Worm (Caenorhabditis elegans) whole organism, L4/young adult: ENCODE data around the gene F20D12.12.

ENCODE experiments used
- W03F9.2 ChIP-seq: fragments of 150-350 bp; optimal IDR thresholded peaks from 2 replicates; lab custom pipeline; 2014; ENCODE audit warnings: missing biosample characterization, missing genetic modification characterization
- dao-5 ChIP-seq: sonication (generic microtip); optimal IDR thresholded peaks from 2 replicates; lab custom pipeline; 2016; ENCODE audit warnings: missing genotype, missing genetic modification characterization, moderate library complexity, missing compliant biosample characterization
- him-1 ChIP-seq: sonication (generic microtip); optimal IDR thresholded peaks from 2 replicates; lab custom pipeline; 2016; ENCODE audit warnings: missing genotype, missing genetic modification reagents, missing genetic modification characterization, missing compliant biosample characterization

F20D12.12 gene

ce11 chrIV:7946899-7947499 is at the start of gene F20D12.12:
Gene F20D12.12 (plus strand): TSS chrIV:7947440.
- peak; percentile 46 for TF ChIP-seq W03F9.2 (tag; lab: Kevin White, UChicago)

DNA sequence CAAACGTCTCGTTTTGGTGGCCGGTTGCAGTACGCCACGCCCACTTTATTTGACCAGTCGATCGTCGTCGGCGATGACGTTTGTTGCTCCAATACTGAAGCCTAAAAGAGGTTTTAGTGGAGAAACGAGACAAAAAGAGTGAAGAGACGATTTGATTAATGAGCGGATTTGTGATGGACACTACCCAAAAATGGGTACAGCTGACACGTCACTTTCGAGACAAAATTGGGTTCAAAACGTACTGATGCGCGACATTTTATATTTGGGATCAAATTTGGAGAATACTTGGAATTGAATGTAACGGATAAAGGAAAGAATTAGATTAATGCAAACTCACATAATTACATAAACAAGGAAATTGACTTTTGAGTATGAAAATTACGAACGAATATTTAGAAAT is 49.8 kb upstream of the F20D12.12 start, which contains the start of gene ilys-4:
Gene ilys-4, minus strand, starts transcription at position 101 of the 400 bp plus-strand sequence.
- TF ChIP-seq him-1 (tag; lab: Kevin White, UChicago), result no peak
- no peak for TF ChIP-seq dao-5
- no peak for TF ChIP-seq W03F9.2 (tag; lab: Kevin White, UChicago)

ce11 chrIV:7897953-7898352 is 49.3 kb upstream of the F20D12.12 start:
- TF ChIP-seq dao-5, result no peak
- no peak for TF ChIP-seq W03F9.2 (tag; lab: Kevin White, UChicago)
- TF ChIP-seq him-1 (tag; lab: Kevin White, UChicago), result no peak

DNA sequence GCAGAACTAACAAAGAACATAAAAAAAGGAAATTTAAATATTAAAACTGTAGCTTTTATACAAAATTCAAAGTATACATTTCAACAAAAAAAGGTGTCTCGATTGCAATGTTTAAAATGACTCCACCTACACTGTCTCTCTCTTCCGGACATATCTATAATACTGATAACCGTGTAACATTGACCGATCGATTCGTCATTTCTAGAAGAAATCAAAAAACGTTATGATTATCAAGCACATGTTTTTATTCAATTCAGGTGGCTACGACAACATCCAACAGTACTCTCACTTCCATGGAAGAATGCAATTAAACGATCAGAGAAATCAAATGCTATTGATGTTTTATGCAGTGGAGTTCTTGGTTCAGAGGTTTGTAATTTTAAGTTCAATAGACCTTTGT is 48.8 kb upstream of the F20D12.12 start:
- no peak for TF ChIP-seq dao-5
- TF ChIP-seq him-1 (tag; lab: Kevin White, UChicago), result no peak
- TF ChIP-seq W03F9.2 (tag; lab: Kevin White, UChicago), result no peak

DNA sequence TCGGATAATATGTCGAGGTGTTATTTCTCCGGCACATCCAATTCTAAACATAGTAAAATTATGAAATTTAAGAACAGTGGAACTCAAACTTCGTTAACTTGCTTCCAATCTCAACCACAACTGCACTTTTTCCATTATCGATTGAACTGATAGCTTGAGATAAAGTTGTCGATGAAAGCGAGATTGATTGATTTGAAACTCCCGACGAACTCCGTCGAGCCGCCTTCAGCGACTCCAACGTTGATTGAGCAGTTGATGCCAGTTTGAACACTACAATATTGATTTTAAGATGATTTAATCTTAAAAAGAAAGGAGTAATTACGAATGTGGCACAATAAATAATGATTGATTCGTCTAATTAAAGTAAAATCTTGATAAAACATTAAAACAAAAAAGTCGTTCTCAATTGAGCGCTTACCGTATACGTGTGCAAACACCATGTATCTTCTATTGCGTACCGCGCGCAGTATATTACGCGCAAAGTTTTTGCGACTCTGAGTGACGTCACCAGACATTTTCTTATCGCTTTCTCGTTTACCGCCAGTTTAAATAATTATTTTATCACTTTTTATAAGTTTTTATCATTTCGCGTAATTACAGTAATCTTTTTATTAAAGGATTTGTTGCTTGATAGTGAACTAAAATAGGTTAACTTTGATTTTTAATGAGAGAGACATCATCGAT is 44.9 kb upstream of the F20D12.12 start, which contains the start of gene arp-11:
Gene arp-11, minus strand, starts transcription at position 51 of the 684 bp plus-strand sequence.
- TF ChIP-seq him-1 (tag; lab: Kevin White, UChicago) (no peak), W03F9.2 (tag; lab: Kevin White, UChicago) (peak; percentile 84)

- TF ChIP-seq W03F9.2 (tag; lab: Kevin White, UChicago), result no peak
- TF ChIP-seq him-1 (tag; lab: Kevin White, UChicago), result no peak
- TF ChIP-seq dao-5, result no peak
Measured at ce11 chrIV:7903359-7903758, 43.9 kb upstream of the F20D12.12 start, which contains the start of gene C49H3.6. Gene C49H3.6 (plus strand): TSS chrIV:7903738.

- TF ChIP-seq him-1 (tag; lab: Kevin White, UChicago) (no peak), dao-5 (no peak), W03F9.2 (tag; lab: Kevin White, UChicago) (no peak)
Measured at ce11 chrIV:7906643-7907042, 40.6 kb upstream of the F20D12.12 start.

- TF ChIP-seq dao-5 (no peak), him-1 (tag; lab: Kevin White, UChicago) (no peak), W03F9.2 (tag; lab: Kevin White, UChicago) (peak; percentile 33)
Measured at ce11 chrIV:7909455-7910141, 37.6 kb upstream of the F20D12.12 start.

DNA sequence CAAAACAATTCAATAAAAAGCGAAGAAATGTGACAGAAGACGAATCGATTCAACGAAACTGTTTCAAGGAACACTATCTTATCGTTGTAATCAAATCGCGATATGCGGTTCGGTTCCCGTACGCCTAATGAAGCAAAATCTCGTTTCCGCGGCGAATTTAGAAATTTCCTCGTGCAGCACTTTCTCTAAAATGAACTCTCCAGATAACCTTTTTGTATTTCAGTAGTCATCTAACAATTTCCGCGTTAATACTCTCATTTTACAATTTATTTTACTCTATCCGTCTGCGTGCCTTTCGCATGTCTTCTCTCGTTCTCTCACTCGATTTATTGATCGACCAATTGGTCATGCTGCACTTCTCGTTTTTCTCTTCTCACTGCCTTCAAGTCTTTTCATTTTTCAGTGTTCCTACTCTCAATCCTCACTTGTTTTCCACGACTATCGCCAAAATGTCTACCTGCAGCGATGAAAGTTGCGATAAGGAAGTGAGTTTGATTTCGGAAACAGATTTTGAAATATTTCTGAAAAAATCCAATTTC is 37.0 kb upstream of the F20D12.12 start, which contains the start of the genes npp-27 and ntl-4:
Gene npp-27, minus strand, starts transcription at position 51 of the 539 bp plus-strand sequence.
Gene ntl-4, plus strand, starts transcription at position 379 of the 539 bp plus-strand sequence.
- TF ChIP-seq him-1 (tag; lab: Kevin White, UChicago), result no peak
- no peak for TF ChIP-seq W03F9.2 (tag; lab: Kevin White, UChicago)
- no peak for TF ChIP-seq dao-5

DNA sequence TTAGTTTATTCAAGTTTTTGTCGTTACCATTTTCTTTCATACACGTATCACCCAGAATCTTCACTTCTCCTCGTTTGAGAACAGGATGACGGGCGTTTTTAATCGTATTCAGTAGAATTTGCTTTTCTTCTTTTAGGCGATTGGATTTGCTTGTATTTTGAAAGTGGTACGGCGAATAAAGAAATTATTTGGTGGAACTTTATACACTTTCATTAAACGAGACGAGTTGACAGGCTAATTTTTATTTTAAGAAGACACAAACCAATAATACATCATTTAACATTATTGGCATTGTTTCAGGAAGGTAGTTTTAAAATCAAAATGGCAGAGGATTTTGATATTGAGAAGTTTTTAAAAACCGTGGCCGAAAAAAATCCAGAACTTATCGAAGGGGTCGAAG is 32.2 kb upstream of the F20D12.12 start, which contains the start of gene C49H3.4:
Gene C49H3.4, plus strand, starts transcription at position 301 of the 400 bp plus-strand sequence.
- TF ChIP-seq dao-5, result no peak
- TF ChIP-seq him-1 (tag; lab: Kevin White, UChicago), result no peak
- no peak for TF ChIP-seq W03F9.2 (tag; lab: Kevin White, UChicago)

ce11 chrIV:7916907-7917306 is 30.3 kb upstream of the F20D12.12 start:
- TF ChIP-seq him-1 (tag; lab: Kevin White, UChicago), result no peak
- TF ChIP-seq dao-5, result no peak
- TF ChIP-seq W03F9.2 (tag; lab: Kevin White, UChicago), result no peak

ce11 chrIV:7917881-7918280 is 29.4 kb upstream of the F20D12.12 start:
- no peak for TF ChIP-seq W03F9.2 (tag; lab: Kevin White, UChicago)
- no peak for TF ChIP-seq him-1 (tag; lab: Kevin White, UChicago)
- no peak for TF ChIP-seq dao-5

DNA sequence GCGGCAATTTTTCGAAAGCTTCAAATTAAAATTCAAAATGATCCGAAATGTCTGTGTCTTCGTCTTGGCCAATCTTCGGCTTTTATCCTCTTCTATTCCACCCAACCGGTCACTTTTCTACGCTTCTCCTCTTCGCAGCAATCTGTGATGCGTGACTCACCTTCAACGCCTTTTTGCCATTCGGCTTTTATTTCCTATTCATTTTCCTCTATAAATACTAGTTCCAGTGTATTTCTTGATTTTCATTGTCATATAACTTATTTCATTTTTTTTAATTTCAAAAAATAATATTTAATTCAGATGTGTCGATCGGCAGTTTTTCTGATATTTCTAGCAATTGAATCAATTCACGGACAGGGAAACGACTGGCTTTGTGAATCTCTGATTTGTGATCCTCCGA is 27.1 kb upstream of the F20D12.12 start, which contains the start of gene C49H3.16:
Gene C49H3.16, plus strand, starts transcription at position 301 of the 400 bp plus-strand sequence.
- TF ChIP-seq him-1 (tag; lab: Kevin White, UChicago) (no peak), W03F9.2 (tag; lab: Kevin White, UChicago) (no peak)
